Fruit fly (Drosophila melanogaster) whole organism, embryonic: Measurements from ENCODE around the gene CG6654.
A peak's percentile ranks its signal among the peaks of the same experiment; 100 is the strongest.

ENCODE experiments used
- Abd-B ChIP-seq: fragments of 200-800 bp; sonication (Bioruptor generic); optimal IDR thresholded peaks from 2 replicates; lab custom pipeline; 2018; ENCODE audit warnings: missing biosample characterization, mild to moderate bottlenecking, missing genetic modification characterization, moderate library complexity
- Bdp1 ChIP-seq: fragments of 200-800 bp; sonication (Bioruptor generic); optimal IDR thresholded peaks from 3 replicates; lab custom pipeline; 2016; ENCODE audit warnings: missing biosample characterization, missing genetic modification characterization
- CG12071 ChIP-seq: fragments of 200-800 bp; sonication (Bioruptor generic); optimal IDR thresholded peaks from 3 replicates; lab custom pipeline; 2018; ENCODE audit warnings: missing biosample characterization, mild to moderate bottlenecking, missing genetic modification characterization
- CG13624 ChIP-seq: fragments of 200-800 bp; sonication (Bioruptor generic); optimal IDR thresholded peaks from 2 replicates; lab custom pipeline; 2016; ENCODE audit warnings: missing biosample characterization, missing genetic modification characterization
- CG13894 ChIP-seq: fragments of 200-800 bp; sonication (Bioruptor generic); optimal IDR thresholded peaks from 3 replicates; lab custom pipeline; 2018; ENCODE audit warnings: missing biosample characterization, mild to moderate bottlenecking, missing genetic modification characterization, moderate library complexity
- CG14860 ChIP-seq: fragments of 200-800 bp; sonication (Bioruptor generic); IDR thresholded peaks from 3 replicates; pipeline ENCODE4 v1.3.6; 2022; ENCODE audit warnings: missing biosample characterization, missing genetic modification characterization; ENCODE audit not compliant: partially characterized antibody
- CG15011 ChIP-seq: fragments of 200-800 bp; sonication (Bioruptor generic); optimal IDR thresholded peaks from 3 replicates; lab custom pipeline; 2018; ENCODE audit warnings: missing biosample characterization, mild to moderate bottlenecking, missing genetic modification characterization
- CG16813 ChIP-seq: fragments of 200-800 bp; sonication (Bioruptor generic); IDR thresholded peaks from 3 replicates; pipeline ENCODE4 v1.3.6; 2022; ENCODE audit warnings: missing biosample characterization, missing genetic modification characterization; ENCODE audit not compliant: partially characterized antibody
- CG17829 ChIP-seq: fragments of 200-800 bp; optimal IDR thresholded peaks from 2 replicates; lab custom pipeline; 2019; ENCODE audit warnings: missing biosample characterization, mild to moderate bottlenecking, missing genetic modification characterization, moderate library complexity
- CG2129 ChIP-seq: fragments of 200-800 bp; sonication (Bioruptor generic); IDR thresholded peaks from 2 replicates; pipeline ENCODE4 v1.3.6; 2022; ENCODE audit warnings: missing biosample characterization, missing genetic modification characterization; ENCODE audit not compliant: partially characterized antibody
- CG2875 ChIP-seq: fragments of 200-800 bp; sonication (Bioruptor generic); optimal IDR thresholded peaks from 2 replicates; lab custom pipeline; 2017; ENCODE audit warnings: missing biosample characterization, mild to moderate bottlenecking, missing genetic modification characterization, missing genetic modification reagents
- CG31224 ChIP-seq: fragments of 200-800 bp; sonication (Bioruptor generic); IDR thresholded peaks from 2 replicates; pipeline ENCODE4 v1.3.6; 2022; ENCODE audit warnings: missing biosample characterization, missing genetic modification characterization
- CG4328 ChIP-seq: fragments of 200-800 bp; sonication (Bioruptor generic); optimal IDR thresholded peaks from 3 replicates; lab custom pipeline; 2017; ENCODE audit warnings: missing biosample characterization, missing genetic modification reagents, missing genetic modification characterization
- CG4730 ChIP-seq: fragments of 200-800 bp; sonication (Bioruptor generic); IDR thresholded peaks from 2 replicates; pipeline ENCODE4 v1.3.6; 2022; ENCODE audit warnings: missing biosample characterization, missing genetic modification characterization
- CG8089 ChIP-seq: fragments of 200-800 bp; sonication (Bioruptor generic); optimal IDR thresholded peaks from 3 replicates; lab custom pipeline; 2016; ENCODE audit warnings: missing biosample characterization, missing genetic modification characterization
- CG9797 ChIP-seq: fragments of 200-800 bp; sonication (Bioruptor generic); optimal IDR thresholded peaks from 3 replicates; lab custom pipeline; 2018; ENCODE audit warnings: missing biosample characterization, mild to moderate bottlenecking, missing genetic modification characterization
- Camta ChIP-seq: fragments of 200-800 bp; sonication (Bioruptor generic); optimal IDR thresholded peaks from 2 replicates; lab custom pipeline; 2016; ENCODE audit warnings: missing biosample characterization, missing genetic modification characterization
- Chrac-16 ChIP-seq: fragments of 200-800 bp; sonication (Bioruptor generic); optimal IDR thresholded peaks from 3 replicates; lab custom pipeline; 2016; ENCODE audit warnings: missing biosample characterization, missing genetic modification characterization
- D ChIP-seq, 2 experiments: fragments of 200-800 bp in 1 of 2; fragments of >200 bp in 1 of 2; sonication (Bioruptor generic) in 1 of 2; optimal IDR thresholded peaks; 2 replicates in 1 of 2; 3 replicates in 1 of 2; lab custom pipeline; 2017; ENCODE audit warnings: mild to moderate bottlenecking in 1 of 2, missing biosample characterization in 1 of 2, missing genetic modification characterization in 1 of 2, missing genetic modification reagents in 1 of 2
- Drgx ChIP-seq: fragments of 200-800 bp; sonication (Bioruptor generic); IDR thresholded peaks from 2 replicates; pipeline ENCODE4 v1.3.6; 2022; ENCODE audit warnings: missing biosample characterization, missing genetic modification characterization
- Eip74EF ChIP-seq, 2 experiments: fragments of 200-800 bp in 1 of 2; fragments of >200 bp in 1 of 2; sonication (Bioruptor generic) in 1 of 2; optimal IDR thresholded peaks; 2 replicates each; lab custom pipeline; 2017 to 2019; ENCODE audit warnings: missing biosample characterization in 2 of 2, missing genetic modification characterization in 2 of 2, mild to moderate bottlenecking in 1 of 2, moderate library complexity in 1 of 2
- Fer1 ChIP-seq: fragments of 200-800 bp; sonication (Bioruptor generic); optimal IDR thresholded peaks from 2 replicates; lab custom pipeline; 2017; ENCODE audit warnings: missing biosample characterization, mild to moderate bottlenecking, missing genetic modification characterization
- Lim3 ChIP-seq: fragments of 200-800 bp; sonication (Bioruptor generic); IDR thresholded peaks from 2 replicates; pipeline ENCODE4 v1.3.6; 2022; ENCODE audit warnings: missing biosample characterization, missing genetic modification characterization
- Mad ChIP-seq: fragments of 200-800 bp; sonication (Bioruptor generic); optimal IDR thresholded peaks from 2 replicates; lab custom pipeline; 2016; ENCODE audit warnings: missing biosample characterization, missing genetic modification characterization
- Max ChIP-seq: fragments of 200-800 bp; sonication (Bioruptor generic); optimal IDR thresholded peaks from 2 replicates; lab custom pipeline; 2016; ENCODE audit warnings: missing biosample characterization, mild to moderate bottlenecking, missing genetic modification characterization
- Meics ChIP-seq: fragments of 200-800 bp; sonication (Bioruptor generic); optimal IDR thresholded peaks from 2 replicates; lab custom pipeline; 2017; ENCODE audit warnings: missing biosample characterization, mild to moderate bottlenecking, missing genetic modification characterization
- Neu2 ChIP-seq: fragments of 200-800 bp; sonication (Bioruptor generic); optimal IDR thresholded peaks from 3 replicates; lab custom pipeline; 2016; ENCODE audit warnings: missing biosample characterization, missing genetic modification characterization, borderline replicate concordance
- Oaz ChIP-seq: fragments of 200-800 bp; sonication (Bioruptor generic); IDR thresholded peaks from 2 replicates; pipeline ENCODE4 v1.3.6; 2022; ENCODE audit warnings: missing biosample characterization, missing genetic modification characterization
- PHDP ChIP-seq: fragments of 200-800 bp; sonication (Bioruptor generic); optimal IDR thresholded peaks from 3 replicates; lab custom pipeline; 2018; ENCODE audit warnings: missing biosample characterization, mild to moderate bottlenecking, missing genetic modification characterization, moderate library complexity
- Sox100B ChIP-seq: fragments of 200-800 bp; sonication (Bioruptor generic); optimal IDR thresholded peaks from 3 replicates; lab custom pipeline; 2018; ENCODE audit warnings: missing biosample characterization, mild to moderate bottlenecking, missing genetic modification characterization
- Sry-β ChIP-seq: fragments of 200-800 bp; sonication (Bioruptor generic); optimal IDR thresholded peaks from 2 replicates; lab custom pipeline; 2018; ENCODE audit warnings: missing biosample characterization, mild to moderate bottlenecking, missing genetic modification characterization, moderate library complexity
- aop ChIP-seq: fragments of 200-800 bp; sonication (Bioruptor generic); IDR thresholded peaks from 2 replicates; pipeline ENCODE4 v1.3.6; 2022; ENCODE audit warnings: missing biosample characterization, missing genetic modification characterization
- ara ChIP-seq: fragments of 200-800 bp; sonication (Bioruptor generic); IDR thresholded peaks from 2 replicates; pipeline ENCODE4 v1.3.6; 2022; ENCODE audit warnings: missing biosample characterization, missing genetic modification characterization
- ci ChIP-seq: fragments of 200-800 bp; sonication (Bioruptor generic); IDR thresholded peaks from 3 replicates; pipeline ENCODE4 v1.3.6; 2022; ENCODE audit warnings: missing biosample characterization, missing genetic modification characterization
- crol ChIP-seq: fragments of 200-800 bp; sonication (Bioruptor generic); IDR thresholded peaks from 2 replicates; pipeline ENCODE4 v1.3.6; 2022; ENCODE audit warnings: missing biosample characterization, missing genetic modification characterization
- da ChIP-seq: fragments of 200-800 bp; sonication (Bioruptor generic); optimal IDR thresholded peaks from 2 replicates; lab custom pipeline; 2016; ENCODE audit warnings: missing biosample characterization, missing genetic modification characterization
- dimm ChIP-seq: fragments of 200-800 bp; sonication (Bioruptor generic); IDR thresholded peaks from 2 replicates; pipeline ENCODE4 v1.3.6; 2022; ENCODE audit warnings: missing biosample characterization, missing genetic modification characterization
- dm ChIP-seq: fragments of 200-800 bp; sonication (Bioruptor generic); optimal IDR thresholded peaks from 3 replicates; lab custom pipeline; 2016; ENCODE audit warnings: missing biosample characterization, missing genetic modification characterization
- exex ChIP-seq: fragments of 200-800 bp; sonication (Bioruptor generic); optimal IDR thresholded peaks from 4 replicates; lab custom pipeline; 2018; ENCODE audit warnings: missing biosample characterization, mild to moderate bottlenecking, missing genetic modification characterization, moderate library complexity
- fd102C ChIP-seq: fragments of 200-800 bp; sonication (Bioruptor generic); optimal IDR thresholded peaks from 2 replicates; lab custom pipeline; 2018; ENCODE audit warnings: missing biosample characterization, mild to moderate bottlenecking, missing genetic modification characterization, moderate library complexity
- gcm2 ChIP-seq: fragments of 200-800 bp; sonication (Bioruptor generic); optimal IDR thresholded peaks from 2 replicates; lab custom pipeline; 2016; ENCODE audit warnings: missing biosample characterization, missing genetic modification characterization
- org-1 ChIP-seq: fragments of 200-800 bp; sonication (Bioruptor generic); optimal IDR thresholded peaks from 2 replicates; lab custom pipeline; 2017; ENCODE audit warnings: missing biosample characterization, missing genetic modification characterization
- pnt ChIP-seq: fragments of 200-800 bp; sonication (Bioruptor generic); optimal IDR thresholded peaks from 3 replicates; lab custom pipeline; 2016; ENCODE audit warnings: missing biosample characterization, missing genetic modification characterization
- rib ChIP-seq: fragments of 200-800 bp; sonication (Bioruptor generic); IDR thresholded peaks from 2 replicates; pipeline ENCODE4 v1.3.6; 2022; ENCODE audit warnings: missing biosample characterization, missing genetic modification characterization
- shn ChIP-seq: fragments of 200-800 bp; sonication (Bioruptor generic); optimal IDR thresholded peaks from 3 replicates; lab custom pipeline; 2016; ENCODE audit warnings: missing biosample characterization, missing genetic modification characterization
- sim ChIP-seq: fragments of 200-800 bp; sonication (Bioruptor generic); IDR thresholded peaks from 2 replicates; pipeline ENCODE4 v1.3.6; 2022; ENCODE audit warnings: missing biosample characterization, missing genetic modification characterization
- slou ChIP-seq: fragments of 200-800 bp; sonication (Bioruptor generic); optimal IDR thresholded peaks from 3 replicates; lab custom pipeline; 2016; ENCODE audit warnings: missing biosample characterization, missing genetic modification characterization
- sr ChIP-seq: fragments of 200-800 bp; sonication (Bioruptor generic); IDR thresholded peaks from 3 replicates; pipeline ENCODE4 v1.3.6; 2022; ENCODE audit warnings: missing biosample characterization, missing genetic modification characterization
- zen ChIP-seq: fragments of 200-800 bp; sonication (Bioruptor generic); optimal IDR thresholded peaks from 3 replicates; lab custom pipeline; 2018; ENCODE audit warnings: missing biosample characterization, mild to moderate bottlenecking, missing genetic modification characterization, moderate library complexity

Gene CG6654

DNA sequence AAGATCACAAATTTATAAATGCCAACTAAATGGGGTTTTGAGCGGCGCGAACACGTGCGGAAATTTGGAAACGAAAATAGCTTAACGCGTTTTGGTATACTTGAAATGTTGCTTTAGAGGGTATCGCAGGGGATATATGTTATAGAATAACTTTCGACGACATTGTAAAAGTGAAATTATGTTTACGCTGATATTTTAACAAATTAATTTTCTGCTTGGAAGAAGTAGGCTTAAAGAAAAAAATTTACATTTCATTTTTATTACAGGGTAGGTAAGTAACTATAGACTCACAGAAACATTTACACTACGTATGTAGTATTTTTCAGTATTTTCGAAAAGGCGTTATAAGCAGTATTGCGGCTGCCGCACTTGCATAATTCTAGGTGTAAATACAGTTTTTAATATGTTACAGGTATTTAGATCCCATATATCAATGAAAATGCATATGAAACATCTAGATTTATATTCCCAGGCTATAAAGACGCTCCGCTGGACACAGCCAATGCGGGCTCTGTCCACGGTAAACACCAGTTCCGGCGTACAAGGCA lies 15.9 kb upstream of the CG6654 start, which contains the start of the genes Art3 and mRpS10 (continued):
- TF ChIP-seq shn (GFP tag; lab: Kevin White, UChicago) (peak; percentile 100), CG2875 (GFP tag; lab: Kevin White, UChicago) (peak; percentile 100), CG16813 (GFP tag; lab: Robert Waterston, UW) (no peak), CG14860 (GFP tag; lab: Robert Waterston, UW) (no peak), Bdp1 (peak; percentile 96), Lim3 (peak; percentile 99), zen (tag; lab: Kevin White, UChicago) (peak; percentile 100), Chrac-16 (peak; percentile 100), CG8089 (GFP tag; lab: Kevin White, UChicago) (peak; percentile 100), CG17829 (peak; percentile 100), Oaz (GFP tag; lab: Robert Waterston, UW) (peak; percentile 100), CG4328 (GFP tag; lab: Kevin White, UChicago) (peak; percentile 100), slou (GFP tag; lab: Kevin White, UChicago) (peak; percentile 100), sr (GFP tag; lab: Robert Waterston, UW) (peak; percentile 99), D (optimal IDR thresholded peaks at IDR 0.05; lab: Kevin White, UChicago) (no peak), D (GFP tag; optimal IDR thresholded peaks at IDR 0.05; lab: Kevin White, UChicago) (peak; percentile 100), exex (peak; percentile 99), Abd-B (peak; percentile 100), CG4730 (GFP tag; lab: Robert Waterston, UW) (peak; percentile 100), fd102C (peak; percentile 99), Fer1 (GFP tag; lab: Kevin White, UChicago) (peak; percentile 100), pnt (GFP tag; lab: Kevin White, UChicago) (peak; percentile 100), dm (GFP tag; lab: Kevin White, UChicago) (peak; percentile 100), aop (GFP tag; lab: Robert Waterston, UW) (peak; percentile 98), Neu2 (GFP tag; lab: Kevin White, UChicago) (peak; percentile 100), gcm2 (GFP tag; lab: Kevin White, UChicago) (peak; percentile 99), Mad (GFP tag; lab: Kevin White, UChicago) (peak; percentile 100), Drgx (GFP tag; lab: Robert Waterston, UW) (peak; percentile 100), ci (peak; percentile 100), Eip74EF (GFP tag; optimal IDR thresholded peaks at IDR 0.05; lab: Kevin White, UChicago) (peak in 1 of 2 experiments; percentile 99), CG15011 (peak; percentile 100), ara (GFP tag; lab: Robert Waterston, UW) (peak; percentile 100), Meics (GFP tag; lab: Kevin White, UChicago) (peak; percentile 100), CG9797 (GFP tag; lab: Kevin White, UChicago) (peak; percentile 87), Max (GFP tag; lab: Kevin White, UChicago) (peak; percentile 100), da (GFP tag; lab: Kevin White, UChicago) (peak; percentile 100), CG2129 (GFP tag; lab: Robert Waterston, UW) (no peak), rib (GFP tag; lab: Robert Waterston, UW) (peak; percentile 100), Sry-β (peak; percentile 83), Camta (peak; percentile 100), PHDP (tag; lab: Kevin White, UChicago) (peak; percentile 100), Sox100B (peak; percentile 100), CG12071 (peak; percentile 100), CG13894 (tag; lab: Kevin White, UChicago) (peak; percentile 100), sim (peak; percentile 100), dimm (GFP tag; lab: Robert Waterston, UW) (peak; percentile 100), org-1 (GFP tag; lab: Kevin White, UChicago) (peak; percentile 100), CG13624 (GFP tag; lab: Kevin White, UChicago) (peak; percentile 100), CG31224 (GFP tag; lab: Robert Waterston, UW) (peak; percentile 99), crol (GFP tag; lab: Robert Waterston, UW) (peak; percentile 93)
